Worm (Caenorhabditis elegans): ENCODE measurements around the gene klp-17.
A peak's percentile ranks its signal among the peaks of the same experiment; 100 is the strongest.

Gene klp-17

ce11 chrII:11464427-11464944 lies 3.0 kb downstream of the klp-17 start, which contains the start of the genes aars-1 and rga-1 (continued):
- no peak for TF ChIP-seq Y116A8C.19 (tag; optimal IDR thresholded peaks at IDR 0.05; ENCODE audit: borderline replicate concordance)
- TF ChIP-seq elt-2 (tag; optimal IDR thresholded peaks at IDR 0.05) = peak; percentile 8
- TF ChIP-seq lin-39 (tag; optimal IDR thresholded peaks at IDR 0.05) = no peak
- no peak for TF ChIP-seq fkh-10 (GFP tag; optimal IDR thresholded peaks at IDR 0.05)
- peak in 1 of 3 experiments; percentile 52 for TF ChIP-seq ceh-82 (tag; optimal IDR thresholded peaks at IDR 0.05)
- TF ChIP-seq ceh-90 (tag; optimal IDR thresholded peaks at IDR 0.05) = no peak
- TF ChIP-seq ceh-88 (GFP tag; IDR thresholded peaks at IDR 0.05) = no peak

- no peak for TF ChIP-seq snu-23 (GFP tag; optimal IDR thresholded peaks at IDR 0.05)
- peak; percentile 9 to 31 for TF ChIP-seq efl-1 (optimal IDR thresholded peaks at IDR 0.05)
- TF ChIP-seq efl-1 (GFP tag; optimal IDR thresholded peaks at IDR 0.05 in 1 of 2) = peak; percentile 8 to 56
- TF ChIP-seq rnt-1 (tag; optimal IDR thresholded peaks at IDR 0.05) = peak; percentile 15
- TF ChIP-seq mef-2 (tag; optimal IDR thresholded peaks at IDR 0.05) = no peak
- no peak for TF ChIP-seq aha-1 (tag; optimal IDR thresholded peaks at IDR 0.05)
- peak in 1 of 3 experiments; percentile 27 for TF ChIP-seq dpl-1 (GFP tag; optimal IDR thresholded peaks at IDR 0.05)
- no peak for TF ChIP-seq nhr-84 (tag; optimal IDR thresholded peaks at IDR 0.05)
- no peak for TF ChIP-seq ceh-63 (GFP tag; optimal IDR thresholded peaks at IDR 0.05)
- TF ChIP-seq lir-3 (tag; optimal IDR thresholded peaks at IDR 0.05; ENCODE audit: poor library complexity) = peak; percentile 41
- TF ChIP-seq nhr-12 (tag; optimal IDR thresholded peaks at IDR 0.05) = no peak
- TF ChIP-seq ceh-90 (tag; optimal IDR thresholded peaks at IDR 0.05) = peak; percentile 46
- no peak for TF ChIP-seq fkh-4 (tag; optimal IDR thresholded peaks at IDR 0.05; ENCODE audit: borderline replicate concordance)
- no peak for TF ChIP-seq sox-4 (tag; optimal IDR thresholded peaks at IDR 0.05)
- peak in 1 of 2 experiments; percentile 9 for TF ChIP-seq lsy-2 (tag; optimal IDR thresholded peaks at IDR 0.05)
- no peak for TF ChIP-seq lin-15B (tag; optimal IDR thresholded peaks at IDR 0.05)
These were observed 3.5 kb downstream of the klp-17 start for ce11 chrII:11463899-11464298.

DNA sequence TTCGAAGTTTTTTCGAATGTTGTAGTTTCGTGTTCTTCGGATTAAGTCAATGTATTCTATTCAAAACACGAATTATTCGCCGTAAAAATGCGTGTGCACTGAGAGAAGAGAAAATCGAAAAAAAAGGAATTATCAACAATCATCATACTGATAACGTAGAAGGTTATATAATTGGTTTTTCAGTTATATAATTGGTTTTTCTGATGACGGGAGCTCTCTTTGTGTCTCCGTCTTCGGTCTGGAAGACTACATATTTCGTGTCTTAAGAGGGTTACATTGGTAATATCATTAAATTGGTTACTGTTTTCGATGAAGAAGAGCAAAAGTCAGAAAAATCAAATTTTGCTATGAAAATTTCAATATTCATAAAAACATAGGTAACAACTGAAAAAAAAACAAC lies 7.6 kb downstream of the klp-17 start:
- TF ChIP-seq pqm-1 (tag; optimal IDR thresholded peaks at IDR 0.05) (no peak), efl-1 (optimal IDR thresholded peaks at IDR 0.05) (no peak), efl-1 (GFP tag; optimal IDR thresholded peaks at IDR 0.05 in 1 of 2) (peak in 1 of 2 experiments; percentile 38)

- TF ChIP-seq unc-30 (tag; optimal IDR thresholded peaks at IDR 0.05) (no peak), ztf-11 (tag; optimal IDR thresholded peaks at IDR 0.05) (no peak), fkh-10 (GFP tag; optimal IDR thresholded peaks at IDR 0.05) (no peak), isw-1 (GFP tag; IDR thresholded peaks at IDR 0.05) (no peak), unc-130 (tag; optimal IDR thresholded peaks at IDR 0.05) (no peak), egl-27 (tag; optimal IDR thresholded peaks at IDR 0.05) (no peak), dpl-1 (GFP tag; optimal IDR thresholded peaks at IDR 0.05) (no peak), ets-5 (GFP tag; IDR thresholded peaks at IDR 0.05) (no peak), elt-2 (tag; optimal IDR thresholded peaks at IDR 0.05) (no peak), tbx-2 (tag; optimal IDR thresholded peaks at IDR 0.05) (no peak)
These were observed 11.7 kb downstream of the klp-17 start for ce11 chrII:11455715-11456114.

- no peak for TF ChIP-seq nhr-90 (tag; optimal IDR thresholded peaks at IDR 0.05; ENCODE audit: poor library complexity)
- 0 out of 2 replicates have a peak, but pooled peaks have one; percentile 6 for TF ChIP-seq grh-1 (GFP tag; IDR thresholded peaks at IDR 0.05)
These were observed 12.3 kb downstream of the klp-17 start for ce11 chrII:11455140-11455539.

DNA sequence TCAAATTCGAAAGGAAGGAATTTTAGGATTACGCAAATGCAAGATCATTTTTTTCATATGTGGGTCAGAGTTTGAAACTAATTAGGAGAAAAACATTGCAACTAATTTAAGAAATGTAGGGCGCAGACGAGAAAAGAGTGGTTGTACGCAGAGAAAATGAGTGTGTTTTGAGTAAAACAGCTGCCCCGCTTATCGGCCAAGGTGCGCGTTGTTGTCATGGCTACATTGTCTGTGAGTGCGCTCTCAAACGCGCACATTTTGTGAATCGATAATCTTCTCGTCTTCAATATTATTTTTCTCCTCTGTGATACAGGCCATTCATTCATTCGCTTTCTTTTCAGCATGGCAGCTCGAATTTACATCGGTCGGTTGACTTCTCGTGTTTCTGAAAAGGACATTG lies 13.8 kb downstream of the klp-17 start:
- TF ChIP-seq fkh-8 (tag; optimal IDR thresholded peaks at IDR 0.05) (peak; percentile 98), ceh-88 (GFP tag; IDR thresholded peaks at IDR 0.05) (no peak), lin-35 (GFP tag; optimal IDR thresholded peaks at IDR 0.05) (peak in 1 of 2 experiments; percentile 4)

Measured in whole organism, L1 larva.